Worm (Caenorhabditis elegans): ENCODE data around the gene cpg-24.
"Not testable (repeated sequence)": the region's sequence is repeated elsewhere in the genome, so short reads cannot be mapped to it uniquely, and the experiment has no call there.

Gene cpg-24

DNA sequence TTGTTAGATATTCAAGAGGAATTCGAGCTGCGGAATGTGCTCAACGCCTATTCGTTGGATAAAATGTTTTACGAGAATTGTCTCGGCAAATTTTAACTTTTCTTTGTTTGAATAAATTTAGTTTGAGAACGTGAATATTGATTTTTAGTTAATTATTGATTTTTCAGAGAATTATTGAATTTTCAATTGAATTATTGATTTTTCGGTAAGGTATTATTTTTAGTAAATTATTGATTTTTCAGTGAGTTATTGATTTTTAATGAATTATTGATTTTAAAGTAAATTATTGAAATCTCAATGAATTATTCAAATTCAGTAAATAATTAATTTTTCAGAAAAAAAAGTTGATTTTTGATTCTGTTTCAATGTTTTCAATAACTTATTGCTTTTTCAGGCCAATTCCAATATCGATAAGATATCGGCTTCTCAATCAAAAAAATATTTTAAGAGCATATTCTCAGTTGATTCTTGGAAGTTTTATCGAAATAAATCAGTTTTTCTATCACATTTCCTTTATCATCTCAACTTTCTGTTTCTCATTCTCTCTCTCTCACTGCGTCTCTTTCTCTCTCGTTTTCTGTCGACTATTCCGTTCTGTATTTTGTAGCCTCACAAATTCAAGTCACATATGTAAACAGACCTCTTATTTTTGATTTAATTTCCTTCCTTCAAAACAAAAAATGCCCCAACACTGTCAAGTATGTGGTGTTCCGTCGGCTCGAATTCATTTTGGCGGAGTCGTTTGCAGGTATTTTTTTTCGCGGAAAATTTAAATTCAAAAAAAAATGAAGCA, 12.0 kb upstream of the cpg-24 start, which contains the start of gene nhr-92:
nhr-92 (plus strand) TSS at position 576 of the 793 bp plus-strand sequence.
- TF ChIP-seq ref-1 (GFP tag; conservative IDR thresholded peaks at IDR 0.05) = no peak
- TF ChIP-seq T22C8.4 (GFP tag; IDR thresholded peaks at IDR 0.05) = peak; percentile 81

DNA sequence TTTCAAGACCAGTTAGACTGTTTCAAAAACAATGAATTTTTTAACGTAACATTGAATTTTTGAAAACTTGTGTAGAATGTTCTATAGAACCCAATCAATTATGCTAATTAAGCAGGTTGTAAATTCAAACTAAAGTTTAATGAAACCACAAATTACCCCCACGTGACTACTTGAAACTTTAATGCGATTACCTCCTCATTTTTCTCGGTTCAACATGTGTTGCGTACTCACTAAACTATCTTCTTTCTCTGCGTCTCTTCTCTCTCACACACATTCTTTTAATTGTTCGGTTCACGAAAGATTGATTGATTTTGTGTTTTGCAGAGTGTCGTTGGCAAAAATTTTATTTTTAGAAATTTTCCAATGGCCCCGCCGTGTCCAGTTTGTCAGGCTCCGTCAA, 8.0 kb upstream of the cpg-24 start, which contains the start of gene nhr-87:
nhr-87 (plus strand) TSS at position 318 of the 400 bp plus-strand sequence.
- TF ChIP-seq med-1 (GFP tag; optimal IDR thresholded peaks at IDR 0.05; ENCODE audit: insufficient read depth) (no peak), ztf-29 (GFP tag; IDR thresholded peaks at IDR 0.05) (no peak), ref-1 (GFP tag; conservative IDR thresholded peaks at IDR 0.05) (no peak), klf-2 (GFP tag; conservative IDR thresholded peaks at IDR 0.05) (no peak), ztf-23 (GFP tag; IDR thresholded peaks at IDR 0.05) (no peak), flt-1 (GFP tag; IDR thresholded peaks at IDR 0.05) (no peak), T22C8.4 (GFP tag; IDR thresholded peaks at IDR 0.05) (no peak), tab-1 (GFP tag; IDR thresholded peaks at IDR 0.05) (no peak), cog-1 (tag; optimal IDR thresholded peaks at IDR 0.05) (no peak)

DNA sequence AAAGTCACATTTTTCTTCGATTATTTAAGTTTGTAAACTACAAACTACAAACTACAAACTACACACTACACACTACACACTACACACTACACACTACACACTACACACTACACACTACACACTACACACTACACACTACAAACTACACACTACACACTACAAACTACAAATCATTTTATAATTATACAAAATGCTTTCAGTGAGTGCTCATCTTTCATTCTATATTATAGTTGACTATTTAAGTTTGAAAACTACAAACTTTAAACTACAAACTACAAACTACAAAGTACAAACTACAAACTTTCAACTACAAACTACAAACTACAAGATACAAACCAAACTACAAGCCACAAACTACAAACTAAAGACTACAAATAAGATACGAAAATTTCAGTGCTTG, 7.3 kb upstream of the cpg-24 start:
- TF ChIP-seq T22C8.4 (GFP tag; IDR thresholded peaks at IDR 0.05) = no peak

ce11 chrIV:1626342-1626855, 5.4 kb upstream of the cpg-24 start, which contains the start of gene nhr-146:
Gene nhr-146 (plus strand): TSS chrIV:1626805.
- TF ChIP-seq ztf-23 (GFP tag; IDR thresholded peaks at IDR 0.05) (no peak), ref-1 (GFP tag; conservative IDR thresholded peaks at IDR 0.05) (no peak), tab-1 (GFP tag; IDR thresholded peaks at IDR 0.05) (no peak), flt-1 (GFP tag; IDR thresholded peaks at IDR 0.05) (no peak), klf-2 (GFP tag; conservative IDR thresholded peaks at IDR 0.05) (no peak), ztf-29 (GFP tag; IDR thresholded peaks at IDR 0.05) (no peak)

- peak; percentile 63; the same call in 1 of the 2 replicates for TF ChIP-seq ztf-29 (GFP tag; IDR thresholded peaks at IDR 0.05)
- TF ChIP-seq med-1 (GFP tag; optimal IDR thresholded peaks at IDR 0.05; ENCODE audit: insufficient read depth) = no peak
These were observed 3.5 kb upstream of the cpg-24 start for ce11 chrIV:1628281-1628680.

DNA sequence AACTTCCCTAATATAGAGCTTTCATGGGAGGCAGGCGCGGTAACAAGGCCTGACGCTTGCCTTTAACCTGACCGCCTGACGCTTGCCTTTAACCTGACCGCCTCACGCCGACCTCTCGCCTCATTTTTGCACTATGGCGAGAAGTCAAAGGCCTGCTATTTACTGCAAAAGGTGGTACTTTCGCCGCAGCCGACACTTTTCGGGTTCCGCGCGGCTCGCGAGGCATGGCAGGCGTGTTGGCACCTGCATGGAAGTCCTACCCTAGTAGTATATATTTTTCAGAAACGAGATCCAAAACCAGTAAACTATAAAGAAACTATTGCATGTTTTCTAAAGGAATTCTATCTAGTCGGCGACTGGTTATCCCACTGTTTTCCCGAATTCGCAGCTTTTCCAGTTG, 3.0 kb upstream of the cpg-24 start:
- TF ChIP-seq ztf-23 (GFP tag; IDR thresholded peaks at IDR 0.05) (no peak), med-1 (GFP tag; optimal IDR thresholded peaks at IDR 0.05; ENCODE audit: insufficient read depth) (no peak), T22C8.4 (GFP tag; IDR thresholded peaks at IDR 0.05) (no peak), klf-2 (GFP tag; conservative IDR thresholded peaks at IDR 0.05) (no peak), tab-1 (GFP tag; IDR thresholded peaks at IDR 0.05) (no peak), ref-1 (GFP tag; conservative IDR thresholded peaks at IDR 0.05) (no peak), flt-1 (GFP tag; IDR thresholded peaks at IDR 0.05) (no peak), ztf-29 (GFP tag; IDR thresholded peaks at IDR 0.05) (no peak), cog-1 (tag; optimal IDR thresholded peaks at IDR 0.05) (no peak)

- TF ChIP-seq ztf-29 (GFP tag; IDR thresholded peaks at IDR 0.05) (peak; percentile 94), flt-1 (GFP tag; IDR thresholded peaks at IDR 0.05) (no peak), klf-2 (GFP tag; conservative IDR thresholded peaks at IDR 0.05) (no peak)
These were observed 842 bp downstream of the cpg-24 start for ce11 chrIV:1632593-1632992.

ce11 chrIV:1633445-1633844, 1.7 kb downstream of the cpg-24 start, which contains the start of gene Y41D4B.6:
Gene Y41D4B.6 (plus strand): TSS chrIV:1633745.
- TF ChIP-seq ztf-29 (GFP tag; IDR thresholded peaks at IDR 0.05) = no peak
- TF ChIP-seq cog-1 (tag; optimal IDR thresholded peaks at IDR 0.05) = no peak
- no peak for TF ChIP-seq ref-1 (GFP tag; conservative IDR thresholded peaks at IDR 0.05)

DNA sequence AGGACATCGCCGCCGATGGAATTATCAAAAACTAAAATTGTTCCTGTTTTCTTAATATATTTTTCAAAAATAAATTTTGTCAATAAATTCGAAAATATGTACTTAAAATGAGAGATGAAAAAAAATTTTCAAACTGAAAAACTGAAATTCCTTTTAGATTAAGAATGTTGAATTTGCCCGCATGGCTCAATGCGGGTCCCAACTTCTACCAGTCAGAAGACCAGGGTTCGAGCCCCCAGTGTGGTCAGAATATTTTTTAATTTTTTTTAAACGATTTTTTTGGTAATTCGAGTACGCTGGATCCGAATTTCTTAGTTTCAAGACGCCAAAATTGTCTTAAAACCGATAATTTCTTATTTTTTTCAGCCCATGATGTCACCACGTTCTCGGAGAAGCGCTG, 5.6 kb downstream of the cpg-24 start:
- no peak for TF ChIP-seq ztf-29 (GFP tag; IDR thresholded peaks at IDR 0.05)
- no peak for TF ChIP-seq cog-1 (tag; optimal IDR thresholded peaks at IDR 0.05)
- no peak for TF ChIP-seq tab-1 (GFP tag; IDR thresholded peaks at IDR 0.05)
- TF ChIP-seq klf-2 (GFP tag; conservative IDR thresholded peaks at IDR 0.05) = no peak
- no peak for TF ChIP-seq T22C8.4 (GFP tag; IDR thresholded peaks at IDR 0.05)

DNA sequence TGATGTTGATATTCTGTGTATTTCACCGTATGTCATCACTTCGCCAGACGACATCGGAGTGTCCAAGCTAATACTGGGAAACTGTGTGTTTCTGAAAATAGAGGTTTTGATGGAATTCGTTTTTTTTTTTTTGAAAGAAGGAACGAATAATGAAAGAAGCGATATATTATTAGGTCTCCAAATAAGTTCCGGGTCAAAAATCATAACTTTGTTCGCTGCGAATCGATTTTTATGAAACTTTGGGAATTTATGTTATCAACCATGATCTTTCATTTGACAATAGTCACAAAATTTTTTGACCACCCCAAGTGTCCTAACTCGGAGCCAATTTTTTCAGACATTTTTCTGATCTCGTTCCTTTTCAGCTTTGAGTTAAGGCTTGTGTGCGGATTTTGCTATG, 13.4 kb downstream of the cpg-24 start, which contains the start of gene nhr-274:
nhr-274 (minus strand) TSS at position 101 of the 400 bp plus-strand sequence.
- TF ChIP-seq ztf-29 (GFP tag; IDR thresholded peaks at IDR 0.05); T22C8.4 (GFP tag; IDR thresholded peaks at IDR 0.05); ref-1 (GFP tag; conservative IDR thresholded peaks at IDR 0.05): not testable (repeated sequence)

ce11 chrIV:1649349-1649748, 17.6 kb downstream of the cpg-24 start:
- TF ChIP-seq ztf-23 (GFP tag; IDR thresholded peaks at IDR 0.05) = no peak
- no peak for TF ChIP-seq tab-1 (GFP tag; IDR thresholded peaks at IDR 0.05)
- no peak for TF ChIP-seq flt-1 (GFP tag; IDR thresholded peaks at IDR 0.05)
- TF ChIP-seq cog-1 (tag; optimal IDR thresholded peaks at IDR 0.05) = no peak
- no peak for TF ChIP-seq T22C8.4 (GFP tag; IDR thresholded peaks at IDR 0.05)
- no peak for TF ChIP-seq med-1 (GFP tag; optimal IDR thresholded peaks at IDR 0.05; ENCODE audit: insufficient read depth)
- no peak for TF ChIP-seq klf-2 (GFP tag; conservative IDR thresholded peaks at IDR 0.05)
- TF ChIP-seq ztf-29 (GFP tag; IDR thresholded peaks at IDR 0.05) = no peak
- no peak for TF ChIP-seq ref-1 (GFP tag; conservative IDR thresholded peaks at IDR 0.05)
